Worm (Caenorhabditis elegans) whole organism, early embryonic: ENCODE results near the gene cnc-4.

Source experiments
- ama-1 ChIP-seq: fragments of 150-350 bp; optimal IDR thresholded peaks from 2 replicates; lab custom pipeline; 2014
- flt-1 ChIP-seq: fragments of 200-800 bp; sonication (Bioruptor generic); IDR thresholded peaks from 2 replicates; pipeline ENCODE4 v1.3.6; 2022; ENCODE audit warnings: missing genetic modification characterization, missing compliant biosample characterization
- hmg-4 ChIP-seq: fragments of 200-800 bp; sonication (Bioruptor generic); optimal IDR thresholded peaks from 2 replicates; lab custom pipeline; 2018; ENCODE audit warnings: mild to moderate bottlenecking, missing genetic modification characterization, missing compliant biosample characterization
- hnd-1 ChIP-seq: sonication (generic microtip); optimal IDR thresholded peaks from 2 replicates; lab custom pipeline; 2016; ENCODE audit warnings: missing genetic modification characterization, missing compliant biosample characterization
- sea-1 ChIP-seq: fragments of 200-800 bp; sonication (Bioruptor generic); conservative IDR thresholded peaks from 2 replicates; pipeline ENCODE4 v1.3.6; 2022; ENCODE audit warnings: missing genetic modification characterization, missing compliant biosample characterization
- tbx-11 ChIP-seq: fragments of 200-800 bp; sonication (Bioruptor generic); IDR thresholded peaks from 2 replicates; pipeline ENCODE4 v1.3.6; 2022; ENCODE audit warnings: missing genetic modification characterization, missing compliant biosample characterization
- tbx-37 ChIP-seq: fragments of 200-800 bp; sonication (Bioruptor generic); conservative IDR thresholded peaks from 2 replicates; pipeline ENCODE4 v1.3.6; 2022; ENCODE audit warnings: missing genetic modification reagents, missing genetic modification characterization, missing compliant biosample characterization

DNA sequence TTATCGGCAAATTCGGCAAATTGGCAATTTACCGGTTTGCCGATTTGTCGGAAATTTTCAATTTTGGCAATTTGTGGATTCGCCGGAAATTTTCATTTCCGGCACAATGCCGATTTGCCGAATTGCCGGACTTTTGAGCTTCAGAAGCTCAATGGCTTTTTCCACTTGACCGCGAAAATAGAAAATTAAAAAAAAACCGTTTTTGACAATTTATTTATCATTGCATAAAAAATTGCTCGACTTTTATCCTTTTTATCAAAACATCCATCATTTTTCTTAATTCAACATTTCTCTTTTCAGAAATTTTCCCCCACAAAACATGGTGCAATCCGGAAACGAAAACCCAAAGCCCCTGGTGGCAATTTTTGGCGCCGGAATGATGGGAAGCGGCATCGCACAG lies 13.1 kb downstream of the cnc-4 start, which contains the start of gene hacd-1:
- TF ChIP-seq tbx-37 (GFP tag; lab: Robert Waterston, UW) = no peak
- no peak for TF ChIP-seq hnd-1 (tag; lab: Kevin White, UChicago)
- TF ChIP-seq hmg-4 = no peak
- TF ChIP-seq ama-1 = no peak
- no peak for TF ChIP-seq tbx-11 (GFP tag; lab: Robert Waterston, UW)
- no peak for TF ChIP-seq flt-1 (GFP tag; lab: Robert Waterston, UW)
- no peak for TF ChIP-seq sea-1 (GFP tag; lab: Robert Waterston, UW)
